Worm (Caenorhabditis elegans): ENCODE results near the gene C26D10.7.

DNA sequence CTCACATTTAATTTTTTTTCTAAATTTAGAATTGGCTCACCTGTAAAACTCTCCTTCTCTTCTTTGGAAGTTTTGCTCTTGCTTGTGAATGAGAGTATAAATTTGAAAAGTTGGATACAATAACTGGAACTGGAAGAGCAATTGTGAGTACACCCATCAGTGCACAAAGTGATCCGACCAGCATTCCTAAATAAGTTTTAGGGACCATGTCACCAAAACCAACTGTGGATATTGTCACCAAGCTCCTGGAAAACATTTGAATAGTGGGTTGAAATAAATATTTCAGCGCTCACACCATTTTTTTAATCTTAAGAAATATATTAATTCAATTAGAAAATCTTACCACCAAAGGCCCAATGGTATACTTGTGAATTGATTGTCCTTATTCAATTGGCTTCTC is 25.4 kb upstream of the C26D10.7 start:
- no peak for TF ChIP-seq egl-27 (tag; optimal IDR thresholded peaks at IDR 0.05)
- TF ChIP-seq ztf-11 (tag; optimal IDR thresholded peaks at IDR 0.05), result no peak
- no peak for TF ChIP-seq skn-1 (tag; optimal IDR thresholded peaks at IDR 0.05)
- TF ChIP-seq ceh-16 (tag; optimal IDR thresholded peaks at IDR 0.05), result no peak
- TF ChIP-seq ztf-4 (tag; optimal IDR thresholded peaks at IDR 0.05), result no peak
- TF ChIP-seq unc-39 (tag; optimal IDR thresholded peaks at IDR 0.05), result no peak
- no peak for TF ChIP-seq lin-11 (tag; optimal IDR thresholded peaks at IDR 0.05)
- no peak for TF ChIP-seq zag-1 (tag; optimal IDR thresholded peaks at IDR 0.05)
- TF ChIP-seq nhr-11 (tag; optimal IDR thresholded peaks at IDR 0.05), result no peak
- no peak for TF ChIP-seq snpc-4 (tag; optimal IDR thresholded peaks at IDR 0.05)
- TF ChIP-seq nhr-21 (tag; optimal IDR thresholded peaks at IDR 0.05), result no peak
- no peak for TF ChIP-seq lsy-2 (tag; optimal IDR thresholded peaks at IDR 0.05)

Measured in whole organism, L2 larva.